Fruit fly (Drosophila melanogaster): ENCODE measurements around the gene CG14676.

CG14676 gene

DNA sequence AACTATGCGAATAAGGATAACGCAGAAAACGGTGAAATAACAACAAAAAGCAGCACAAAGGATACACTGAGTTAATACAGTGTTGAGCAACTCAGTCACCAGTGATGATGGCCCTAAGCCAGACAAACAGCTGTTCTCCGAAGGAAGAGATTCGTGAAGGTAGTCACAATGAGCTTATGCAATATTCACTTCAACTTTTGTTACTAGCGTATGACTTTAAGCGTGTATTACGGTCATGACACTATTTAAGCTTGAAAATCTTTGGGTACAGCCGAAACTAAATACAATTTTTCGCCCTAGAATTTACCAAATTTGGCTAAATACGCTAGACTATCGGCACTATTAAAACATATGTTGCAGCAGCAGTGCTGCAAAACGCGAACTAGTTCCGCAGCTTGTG is 9.2 kb downstream of the CG14676 start, which contains the start of the genes disp and ECSIT:
Gene disp (minus strand): TSS at position 97 of the 400 bp plus-strand sequence.
Gene ECSIT (plus strand): TSS at position 371 of the 400 bp plus-strand sequence.
- no peak for TF ChIP-seq Snoo (tag; optimal IDR thresholded peaks at IDR 0.05)
- TF ChIP-seq Pif1B (GFP tag; optimal IDR thresholded peaks at IDR 0.05): no peak
- TF ChIP-seq CG8159 (tag; optimal IDR thresholded peaks at IDR 0.05): no peak
- no peak for TF ChIP-seq CG9948 (tag; optimal IDR thresholded peaks at IDR 0.05)
- peak; percentile 31 for TF ChIP-seq CG34367 (tag; optimal IDR thresholded peaks at IDR 0.05)
- no peak for TF ChIP-seq CG10348 (GFP tag; IDR thresholded peaks at IDR 0.05)
- TF ChIP-seq CG15710 (tag; optimal IDR thresholded peaks at IDR 0.05): no peak
- no peak for TF ChIP-seq gl (tag; optimal IDR thresholded peaks at IDR 0.05)
- no peak for TF ChIP-seq CG13204 (GFP tag; optimal IDR thresholded peaks at IDR 0.05)
- TF ChIP-seq Pif1A (GFP tag; optimal IDR thresholded peaks at IDR 0.05): no peak
- TF ChIP-seq D1 (tag; optimal IDR thresholded peaks at IDR 0.05): no peak
- 0 out of 3 replicates have a peak, but pooled peaks have one; percentile 26 for TF ChIP-seq fd96Ca (GFP tag; IDR thresholded peaks at IDR 0.05)
- no peak for TF ChIP-seq CG8301 (tag; optimal IDR thresholded peaks at IDR 0.05)
- TF ChIP-seq CG32121 (GFP tag; IDR thresholded peaks at IDR 0.05): no peak
- TF ChIP-seq CG14655 (GFP tag; optimal IDR thresholded peaks at IDR 0.05): no peak
- TF ChIP-seq CG4496 (GFP tag; IDR thresholded peaks at IDR 0.05): no peak

- TF ChIP-seq rn (GFP tag; IDR thresholded peaks at IDR 0.05): no peak
- no peak for TF ChIP-seq CG12605 (GFP tag; IDR thresholded peaks at IDR 0.05)
- TF ChIP-seq Snoo (tag; optimal IDR thresholded peaks at IDR 0.05): no peak
- no peak for TF ChIP-seq CG15710 (tag; optimal IDR thresholded peaks at IDR 0.05)
- no peak for TF ChIP-seq CG4496 (GFP tag; IDR thresholded peaks at IDR 0.05)
Measured at dm6 chr3R:5860736-5861217, 13.8 kb downstream of the CG14676 start.

DNA sequence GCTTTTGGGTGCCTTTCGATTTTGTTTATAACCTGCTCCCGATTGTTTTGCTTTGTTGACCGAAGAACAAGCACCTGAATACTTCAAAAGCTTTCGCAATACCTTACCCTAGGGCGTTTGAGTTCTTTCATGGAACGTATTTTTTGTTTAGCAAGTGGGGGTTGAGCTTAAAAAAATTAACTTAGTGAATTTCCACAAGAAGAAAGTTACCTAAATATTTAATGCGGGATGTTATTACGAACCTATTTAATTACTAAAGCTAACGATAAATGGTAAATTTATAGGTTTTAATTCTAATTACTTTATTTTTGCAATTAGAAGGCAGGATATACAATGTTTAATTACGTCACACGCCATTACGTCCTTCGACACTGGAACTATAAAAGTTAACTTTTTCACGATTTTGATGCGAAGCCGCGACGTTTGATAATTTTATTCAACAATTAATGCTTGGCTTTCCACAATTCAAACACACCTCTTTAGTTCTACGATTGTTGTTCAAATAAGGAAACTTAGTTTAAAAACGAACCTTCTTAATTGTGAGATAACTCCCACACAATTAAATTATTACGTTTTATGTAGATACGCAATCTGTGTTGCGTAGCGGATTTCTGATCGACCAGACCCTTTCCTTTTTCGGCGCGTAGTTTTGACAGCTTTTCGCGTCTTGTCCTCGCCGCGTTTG is 14.3 kb downstream of the CG14676 start:
- TF ChIP-seq Ets98B (GFP tag; IDR thresholded peaks at IDR 0.05): peak; percentile 33
- TF ChIP-seq fd96Ca (GFP tag; IDR thresholded peaks at IDR 0.05): peak; percentile 59; the same call in 1 of the 3 replicates
- peak; percentile 21; the same call in 1 of the 3 replicates for TF ChIP-seq CG4496 (GFP tag; IDR thresholded peaks at IDR 0.05)
- peak; percentile 35 for TF ChIP-seq CG8159 (tag; optimal IDR thresholded peaks at IDR 0.05)
- TF ChIP-seq CG10348 (GFP tag; IDR thresholded peaks at IDR 0.05): no peak
- peak; percentile 43 for TF ChIP-seq CG32121 (GFP tag; IDR thresholded peaks at IDR 0.05)
- TF ChIP-seq rn (GFP tag; IDR thresholded peaks at IDR 0.05): no peak
- peak; percentile 26 for TF ChIP-seq Pif1B (GFP tag; optimal IDR thresholded peaks at IDR 0.05)
- no peak for TF ChIP-seq D1 (tag; optimal IDR thresholded peaks at IDR 0.05)
- no peak for TF ChIP-seq EcR (GFP tag; optimal IDR thresholded peaks at IDR 0.05)
- no peak for TF ChIP-seq CG34367 (tag; optimal IDR thresholded peaks at IDR 0.05)
- peak; percentile 14 for TF ChIP-seq CG9948 (tag; optimal IDR thresholded peaks at IDR 0.05)
- peak; percentile 43 for TF ChIP-seq CG8301 (tag; optimal IDR thresholded peaks at IDR 0.05)
- TF ChIP-seq CG14655 (GFP tag; optimal IDR thresholded peaks at IDR 0.05): peak; percentile 67
- TF ChIP-seq Pif1A (GFP tag; optimal IDR thresholded peaks at IDR 0.05): peak; percentile 24
- TF ChIP-seq CG17806 (tag; optimal IDR thresholded peaks at IDR 0.05): peak; percentile 12

DNA sequence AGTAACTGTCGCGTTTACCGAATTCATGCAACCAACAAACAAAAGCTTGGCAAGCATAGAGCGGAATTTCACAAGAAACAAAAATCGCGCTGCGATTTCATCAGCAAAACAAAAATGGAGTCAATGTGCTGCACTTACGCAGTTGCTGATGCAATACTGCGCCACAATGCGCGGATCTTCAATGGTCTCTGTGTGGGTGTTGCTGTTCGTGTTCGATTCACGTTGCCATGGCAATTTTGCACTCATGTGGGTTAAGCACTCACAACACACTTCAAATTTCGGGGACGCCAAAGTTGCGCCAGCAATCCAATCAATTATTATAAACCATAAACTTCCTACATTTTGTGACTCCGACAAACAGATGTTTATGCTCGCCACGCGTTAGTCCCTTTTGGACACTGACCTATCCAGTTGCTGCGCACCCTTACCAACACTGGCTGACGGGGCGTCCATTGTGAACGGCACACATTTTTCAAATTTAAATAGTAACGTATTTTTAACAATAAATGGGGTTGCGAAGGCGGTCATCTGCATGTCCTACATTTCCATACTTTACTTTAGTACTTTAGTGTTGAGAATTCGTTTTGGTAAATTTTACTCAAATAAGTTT is 15.1 kb downstream of the CG14676 start, which contains the start of gene CG2017:
Gene CG2017 (minus strand): TSS at position 374 of the 610 bp plus-strand sequence.
- TF ChIP-seq CG15710 (tag; optimal IDR thresholded peaks at IDR 0.05) (peak; percentile 10), Pif1A (GFP tag; optimal IDR thresholded peaks at IDR 0.05) (no peak), EcR (GFP tag; optimal IDR thresholded peaks at IDR 0.05) (peak; percentile 89), CG14655 (GFP tag; optimal IDR thresholded peaks at IDR 0.05) (no peak), D1 (tag; optimal IDR thresholded peaks at IDR 0.05) (peak; percentile 31), CG8159 (tag; optimal IDR thresholded peaks at IDR 0.05) (no peak), Ets98B (GFP tag; IDR thresholded peaks at IDR 0.05) (no peak), CG32121 (GFP tag; IDR thresholded peaks at IDR 0.05) (peak; percentile 10; the same call in 1 of the 2 replicates), Snoo (tag; optimal IDR thresholded peaks at IDR 0.05) (no peak), CG4496 (GFP tag; IDR thresholded peaks at IDR 0.05) (peak; percentile 60; the same call in 2 of the 3 replicates), CG34367 (tag; optimal IDR thresholded peaks at IDR 0.05) (no peak), CG13204 (GFP tag; optimal IDR thresholded peaks at IDR 0.05) (no peak)

DNA sequence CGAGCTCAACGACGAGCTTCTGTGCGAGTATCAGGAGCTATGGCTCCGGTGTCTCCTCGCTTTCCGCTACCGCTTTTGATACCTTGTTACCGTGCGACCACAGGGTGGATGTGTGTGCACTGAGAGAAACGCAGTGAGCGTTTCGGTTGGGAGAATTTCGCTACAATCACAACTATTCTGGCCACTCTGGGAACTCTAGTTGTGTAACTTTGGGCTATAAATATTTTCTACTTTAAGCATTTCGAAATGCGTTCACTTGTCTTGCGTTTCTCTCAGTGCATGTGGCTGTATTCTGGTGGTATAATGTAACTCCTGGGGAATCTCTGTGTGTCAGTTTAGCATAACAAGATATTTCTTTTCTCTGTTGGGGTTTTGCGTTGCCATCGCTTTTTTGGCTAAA is 24.4 kb downstream of the CG14676 start:
- TF ChIP-seq Pif1A (GFP tag; optimal IDR thresholded peaks at IDR 0.05): no peak
- no peak for TF ChIP-seq CG12605 (GFP tag; IDR thresholded peaks at IDR 0.05)
- TF ChIP-seq CG8159 (tag; optimal IDR thresholded peaks at IDR 0.05): peak; percentile 33
- TF ChIP-seq rn (GFP tag; IDR thresholded peaks at IDR 0.05): no peak
- TF ChIP-seq CG15710 (tag; optimal IDR thresholded peaks at IDR 0.05): no peak
- TF ChIP-seq CG14655 (GFP tag; optimal IDR thresholded peaks at IDR 0.05): peak; percentile 27
- no peak for TF ChIP-seq fd96Ca (GFP tag; IDR thresholded peaks at IDR 0.05)

DNA sequence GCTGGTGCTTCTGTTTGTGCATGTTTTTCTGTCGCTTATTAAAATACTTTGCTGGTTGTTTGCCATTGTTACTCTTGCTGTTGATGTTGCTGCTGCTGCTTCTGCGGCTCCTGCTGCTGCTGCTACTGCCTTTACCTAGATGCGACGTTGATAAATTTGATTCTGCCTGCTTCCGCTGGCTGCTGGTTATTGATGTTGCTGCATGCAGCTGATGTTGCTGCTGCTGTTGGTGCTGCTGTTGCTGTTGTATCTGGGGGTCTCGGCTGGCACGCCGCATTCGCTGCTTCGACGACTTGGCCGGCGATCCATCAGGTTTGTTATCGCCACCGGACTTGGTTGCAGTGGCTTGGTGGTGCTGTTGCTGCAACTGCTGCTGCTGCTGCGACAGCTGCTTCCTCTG is 30.3 kb downstream of the CG14676 start:
- no peak for TF ChIP-seq CG15710 (tag; optimal IDR thresholded peaks at IDR 0.05)
- no peak for TF ChIP-seq rn (GFP tag; IDR thresholded peaks at IDR 0.05)
- no peak for TF ChIP-seq Pif1A (GFP tag; optimal IDR thresholded peaks at IDR 0.05)
- no peak for TF ChIP-seq Pif1B (GFP tag; optimal IDR thresholded peaks at IDR 0.05)
